Worm (Caenorhabditis elegans) whole organism, L4/young adult: ENCODE data around the gene rbg-1.

ENCODE experiments used
- W03F9.2 ChIP-seq: fragments of 150-350 bp; optimal IDR thresholded peaks from 2 replicates; lab custom pipeline; 2014; ENCODE audit warnings: missing biosample characterization, missing genetic modification characterization
- dao-5 ChIP-seq: sonication (generic microtip); optimal IDR thresholded peaks from 2 replicates; lab custom pipeline; 2016; ENCODE audit warnings: missing genotype, missing genetic modification characterization, moderate library complexity, missing compliant biosample characterization

DNA sequence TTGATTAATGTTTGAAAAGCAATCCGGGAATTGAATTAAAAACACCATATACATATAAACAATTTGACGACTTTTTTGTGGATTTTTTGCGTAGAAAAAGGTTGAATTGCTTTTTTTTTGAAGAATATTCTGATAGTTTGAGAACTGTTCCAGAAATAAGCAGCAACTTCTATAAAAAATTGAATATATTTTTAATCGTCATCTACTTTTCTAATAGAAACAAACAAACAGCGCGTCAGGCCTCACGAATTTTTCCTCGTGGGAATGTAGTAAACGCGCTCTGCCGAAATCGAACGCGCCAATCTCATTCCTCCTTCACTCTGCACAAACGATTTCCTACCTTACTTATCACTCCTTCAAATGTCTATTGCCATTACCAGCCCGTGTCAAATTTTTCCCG is 19.1 kb upstream of the rbg-1 start, which contains the start of gene rgs-11:
- no peak for TF ChIP-seq dao-5 (tag; lab: Kevin White, UChicago)
- no peak for TF ChIP-seq W03F9.2 (tag; lab: Kevin White, UChicago)
